Fruit fly (Drosophila melanogaster) S2 (cell line): ENCODE measurements around the gene Mpcp2.

Experiments used
- CG8478 ChIP-seq: fragments of >200 bp; optimal IDR thresholded peaks from 2 replicates; lab custom pipeline; 2018
- CTCF ChIP-seq, 2 experiments: fragments of >200 bp; optimal IDR thresholded peaks; 2 replicates each; lab custom pipeline; 2018

Gene Mpcp2

dm6 chr3L:14537435-14537991 lies at the start of gene Mpcp2:
Gene Mpcp2 (plus strand): TSS chr3L:14537651.
- TF ChIP-seq CG8478 (lab: Kevin White, UChicago) = no peak
- TF ChIP-seq CTCF (optimal IDR thresholded peaks at IDR 0.05; lab: Kevin White, UChicago) = peak; percentile 81 to 83

DNA sequence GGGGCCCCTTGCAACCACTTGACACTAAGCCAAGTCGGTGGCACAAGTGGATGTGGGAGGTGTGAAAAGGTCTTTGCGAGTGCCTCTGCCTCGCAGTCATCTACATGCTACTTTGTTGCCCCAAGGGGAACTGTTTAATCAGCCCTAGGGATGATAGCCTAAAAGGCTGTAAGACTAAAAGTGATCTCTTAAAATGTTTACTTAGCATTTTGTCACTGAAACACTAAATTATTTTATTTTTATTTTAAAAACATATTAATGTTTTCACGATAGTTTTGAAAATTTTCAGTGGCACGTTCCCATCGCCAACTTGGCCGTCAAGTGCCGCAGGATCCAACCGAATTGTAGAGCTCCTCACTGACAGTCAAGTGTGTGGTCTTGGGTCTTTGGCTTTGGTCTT lies 40.0 kb upstream of the Mpcp2 start:
- no peak for TF ChIP-seq CG8478 (lab: Kevin White, UChicago)
- no peak for TF ChIP-seq CTCF (optimal IDR thresholded peaks at IDR 0.05; lab: Kevin White, UChicago)

- no peak for TF ChIP-seq CG8478 (lab: Kevin White, UChicago)
- TF ChIP-seq CTCF (optimal IDR thresholded peaks at IDR 0.05; lab: Kevin White, UChicago) = no peak
Measured at dm6 chr3L:14509981-14510380, 27.5 kb upstream of the Mpcp2 start.

dm6 chr3L:14513286-14513685 lies 24.2 kb upstream of the Mpcp2 start:
- TF ChIP-seq CG8478 (lab: Kevin White, UChicago) (no peak), CTCF (optimal IDR thresholded peaks at IDR 0.05; lab: Kevin White, UChicago) (peak; percentile 29 to 57)

dm6 chr3L:14515690-14516089 lies 21.8 kb upstream of the Mpcp2 start:
- TF ChIP-seq CTCF (optimal IDR thresholded peaks at IDR 0.05; lab: Kevin White, UChicago) (no peak), CG8478 (lab: Kevin White, UChicago) (no peak)

DNA sequence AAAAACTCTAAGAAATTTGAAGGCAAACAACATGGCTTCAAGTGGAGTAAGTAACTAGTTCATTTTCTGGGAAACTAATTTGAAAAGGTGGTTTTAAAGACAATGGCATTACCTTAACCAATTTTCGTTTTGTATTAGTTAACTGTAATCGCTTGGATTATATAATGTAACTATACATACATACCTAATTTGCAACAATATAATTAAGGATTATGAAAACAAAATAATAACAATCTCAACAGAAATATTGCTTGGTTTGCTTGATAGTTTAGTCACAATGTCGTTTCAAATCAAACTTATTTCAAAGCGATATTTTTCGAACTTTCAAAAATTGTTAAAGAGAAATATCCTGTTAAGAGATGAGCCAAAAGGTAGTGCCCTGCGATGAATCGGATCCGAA lies 19.9 kb upstream of the Mpcp2 start, which contains the start of gene CG9592:
Gene CG9592 (plus strand): TSS at position 301 of the 400 bp plus-strand sequence.
- TF ChIP-seq CTCF (optimal IDR thresholded peaks at IDR 0.05; lab: Kevin White, UChicago) = no peak
- no peak for TF ChIP-seq CG8478 (lab: Kevin White, UChicago)

- TF ChIP-seq CTCF (optimal IDR thresholded peaks at IDR 0.05; lab: Kevin White, UChicago) (no peak), CG8478 (lab: Kevin White, UChicago) (no peak)
Measured at dm6 chr3L:14521590-14521989, 15.9 kb upstream of the Mpcp2 start, which contains the start of gene CG4613. Gene CG4613 (minus strand): TSS chr3L:14521690.

dm6 chr3L:14522483-14523362 lies 14.7 kb upstream of the Mpcp2 start:
- TF ChIP-seq CTCF (optimal IDR thresholded peaks at IDR 0.05; lab: Kevin White, UChicago) (no peak), CG8478 (lab: Kevin White, UChicago) (no peak)

DNA sequence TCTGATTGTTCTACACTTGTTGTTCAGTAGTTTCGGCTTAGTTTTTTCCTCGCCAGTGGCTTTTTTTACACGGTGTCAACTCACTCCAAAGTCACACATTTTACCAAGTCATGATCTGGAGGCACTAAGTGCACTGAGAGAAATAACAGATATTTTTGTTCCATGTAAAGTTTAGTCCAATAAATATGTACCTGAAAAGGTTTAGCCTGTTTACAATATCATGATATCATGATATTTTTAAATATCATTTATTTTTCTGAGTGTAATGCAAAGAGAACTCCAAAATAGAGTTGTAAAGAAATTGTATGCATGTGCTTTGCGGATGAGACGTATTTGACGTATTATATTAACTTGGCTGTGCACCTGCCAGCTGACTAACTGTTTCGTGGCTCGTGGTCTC lies 5.6 kb upstream of the Mpcp2 start:
- TF ChIP-seq CTCF (optimal IDR thresholded peaks at IDR 0.05; lab: Kevin White, UChicago) (no peak), CG8478 (lab: Kevin White, UChicago) (no peak)

- TF ChIP-seq CG8478 (lab: Kevin White, UChicago) (no peak), CTCF (optimal IDR thresholded peaks at IDR 0.05; lab: Kevin White, UChicago) (no peak)
Measured at dm6 chr3L:14533110-14533509, 4.3 kb upstream of the Mpcp2 start.

- TF ChIP-seq CTCF (optimal IDR thresholded peaks at IDR 0.05; lab: Kevin White, UChicago) (no peak), CG8478 (lab: Kevin White, UChicago) (no peak)
Measured at dm6 chr3L:14534619-14535018, 2.8 kb upstream of the Mpcp2 start.

DNA sequence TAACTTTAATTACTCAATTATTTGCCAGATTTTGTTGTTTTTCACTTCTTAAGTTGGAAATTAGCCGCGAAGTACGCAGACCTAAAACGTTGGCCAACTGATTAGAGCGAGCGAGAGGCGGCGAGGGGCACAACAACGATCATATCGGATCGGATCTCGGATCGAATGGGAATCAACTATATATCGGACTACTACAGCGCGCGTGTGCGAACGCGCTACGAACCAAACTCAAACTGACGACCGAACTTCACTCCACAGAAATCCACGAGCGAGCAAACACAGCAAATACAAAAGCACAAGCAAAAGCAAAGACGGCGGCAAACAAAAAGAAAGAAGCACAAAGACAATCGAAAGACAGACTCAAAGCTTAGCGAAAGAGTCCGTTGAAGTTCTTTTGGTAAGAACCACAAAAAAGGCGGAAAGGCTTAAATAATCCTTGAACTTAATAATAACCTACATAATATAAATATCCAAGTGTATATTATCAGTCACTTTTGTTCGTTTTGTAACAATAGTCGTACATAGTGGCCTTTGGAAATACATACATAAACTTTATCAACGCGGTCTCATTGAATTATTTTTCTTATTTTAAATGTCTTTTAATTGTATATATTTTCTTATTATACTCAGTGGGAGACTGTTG lies 1.3 kb upstream of the Mpcp2 start, which contains the start of the genes bbg and CG43246:
Gene bbg (minus strand): TSS at position 235 of the 643 bp plus-strand sequence.
Gene CG43246 (plus strand): TSS at position 593 of the 643 bp plus-strand sequence.
- TF ChIP-seq CG8478 (lab: Kevin White, UChicago) (no peak), CTCF (optimal IDR thresholded peaks at IDR 0.05; lab: Kevin White, UChicago) (no peak)

DNA sequence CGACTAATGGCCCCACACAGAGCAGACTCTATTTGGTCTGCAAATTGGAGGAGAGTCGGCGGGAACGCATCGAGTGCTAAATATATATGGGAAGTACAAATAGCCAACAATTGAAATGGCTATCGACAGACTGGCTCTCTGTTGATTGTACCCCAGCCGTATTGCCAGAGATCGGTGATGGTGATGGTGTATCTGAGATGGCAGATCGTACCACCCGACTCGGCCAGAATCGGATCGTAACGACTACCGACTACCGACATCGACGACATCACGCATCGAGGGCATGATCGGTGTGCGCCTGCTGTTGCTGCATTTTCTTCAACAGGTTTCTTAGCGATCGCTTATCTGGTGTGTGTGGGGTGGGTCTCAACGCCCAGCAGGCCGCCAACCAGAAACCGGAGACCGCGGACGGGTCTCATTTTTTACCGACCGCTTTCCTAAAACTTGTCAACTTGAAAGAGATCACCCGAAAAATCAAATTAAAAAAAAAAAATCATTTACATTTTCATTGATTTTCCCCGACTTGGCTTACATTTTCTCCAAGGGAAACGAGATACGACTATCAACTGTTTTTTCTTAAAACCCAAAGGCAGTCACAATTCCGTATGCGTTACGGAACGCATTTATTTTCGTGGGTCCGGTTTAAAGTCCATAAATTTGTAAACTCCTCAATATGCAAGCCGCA lies 6.7 kb downstream of the Mpcp2 start:
- no peak for TF ChIP-seq CG8478 (lab: Kevin White, UChicago)
